Worm (Caenorhabditis elegans): Measurements from ENCODE around the gene prp-18.
A peak's percentile ranks its signal among the peaks of the same experiment; 100 is the strongest.

prp-18 gene

ce11 chrIV:9873837-9874236 lies 10.3 kb downstream of the prp-18 start (continued):
- TF ChIP-seq mep-1 (tag; optimal IDR thresholded peaks at IDR 0.05), result peak; percentile 66
- TF ChIP-seq daf-19 (GFP tag; conservative IDR thresholded peaks at IDR 0.05), result no peak
- no peak for TF ChIP-seq D1046.2 (GFP tag; IDR thresholded peaks at IDR 0.05)
- no peak for TF ChIP-seq snpc-4 (tag; optimal IDR thresholded peaks at IDR 0.05)
- no peak for TF ChIP-seq ztf-11 (tag; optimal IDR thresholded peaks at IDR 0.05)
- no peak for TF ChIP-seq snpc-1.2 (GFP tag; IDR thresholded peaks at IDR 0.05)
- no peak for TF ChIP-seq ctbp-1 (GFP tag; IDR thresholded peaks at IDR 0.05)
- TF ChIP-seq mes-2 (tag; optimal IDR thresholded peaks at IDR 0.05; ENCODE audit: poor library complexity, severe bottlenecking), result peak; percentile 37
- no peak for TF ChIP-seq Y75B8A.6 (GFP tag; IDR thresholded peaks at IDR 0.05)
- TF ChIP-seq hif-1 (tag; optimal IDR thresholded peaks at IDR 0.05), result peak in 1 of 2 experiments; percentile 8
- no peak for TF ChIP-seq fos-1 (tag; optimal IDR thresholded peaks at IDR 0.05)
- TF ChIP-seq ceh-28 (tag; optimal IDR thresholded peaks at IDR 0.05), result no peak
- peak; percentile 39 for TF ChIP-seq nhr-28 (tag; optimal IDR thresholded peaks at IDR 0.05)
- TF ChIP-seq unc-130 (GFP tag; optimal IDR thresholded peaks at IDR 0.05), result no peak
- no peak for TF ChIP-seq dmd-8 (GFP tag; IDR thresholded peaks at IDR 0.05)
- no peak for TF ChIP-seq zfp-2 (tag; optimal IDR thresholded peaks at IDR 0.05)
- peak; percentile 26 for TF ChIP-seq T20F7.1 (GFP tag; optimal IDR thresholded peaks at IDR 0.05)
- TF ChIP-seq ceh-20 (GFP tag; IDR thresholded peaks at IDR 0.05), result peak; percentile 9; the same call in 1 of the 2 replicates
- no peak for TF ChIP-seq F10B5.3 (tag; optimal IDR thresholded peaks at IDR 0.05)
- no peak for TF ChIP-seq gei-8 (GFP tag; optimal IDR thresholded peaks at IDR 0.05)
- TF ChIP-seq fkh-10 (GFP tag; optimal IDR thresholded peaks at IDR 0.05), result no peak
- TF ChIP-seq lin-38 (GFP tag; IDR thresholded peaks at IDR 0.05), result no peak
- no peak for TF ChIP-seq F37D6.2 (tag; optimal IDR thresholded peaks at IDR 0.05)
- TF ChIP-seq dmd-9 (GFP tag; IDR thresholded peaks at IDR 0.05), result no peak
- peak; percentile 37 for TF ChIP-seq dve-1 (tag; optimal IDR thresholded peaks at IDR 0.05; ENCODE audit: insufficient read depth)
- peak; percentile 53 for TF ChIP-seq nhr-11 (tag; optimal IDR thresholded peaks at IDR 0.05)
- peak in 1 of 2 experiments; percentile 14 for TF ChIP-seq unc-62 (GFP tag; optimal IDR thresholded peaks at IDR 0.05 in 1 of 2)
- TF ChIP-seq unc-62 (tag; optimal IDR thresholded peaks at IDR 0.05), result no peak
- no peak for TF ChIP-seq T26A8.4 (GFP tag; IDR thresholded peaks at IDR 0.05)
- no peak for TF ChIP-seq lin-15B (tag; optimal IDR thresholded peaks at IDR 0.05)
- no peak for TF ChIP-seq php-3 (GFP tag; IDR thresholded peaks at IDR 0.05)
- TF ChIP-seq vab-7 (GFP tag; IDR thresholded peaks at IDR 0.05), result no peak
- no peak for TF ChIP-seq lir-3 (tag; optimal IDR thresholded peaks at IDR 0.05)
- TF ChIP-seq hmg-1.1 (GFP tag; IDR thresholded peaks at IDR 0.05), result peak; percentile 56; the same call in 1 of the 2 replicates
- TF ChIP-seq spr-3 (GFP tag; optimal IDR thresholded peaks at IDR 0.05), result no peak
- TF ChIP-seq F44E2.7 (GFP tag; IDR thresholded peaks at IDR 0.05), result no peak
- TF ChIP-seq egl-43 (GFP tag; IDR thresholded peaks at IDR 0.05), result no peak
- peak; percentile 30; the same call in 1 of the 2 replicates for TF ChIP-seq lin-1 (GFP tag; IDR thresholded peaks at IDR 0.05)
- TF ChIP-seq daf-8 (GFP tag; IDR thresholded peaks at IDR 0.05), result no peak
- no peak for TF ChIP-seq ztf-7 (tag; optimal IDR thresholded peaks at IDR 0.05)
- TF ChIP-seq hlh-30 (tag; optimal IDR thresholded peaks at IDR 0.05; ENCODE audit: insufficient read depth), result peak; percentile 84
- no peak for TF ChIP-seq nhr-42 (GFP tag; IDR thresholded peaks at IDR 0.05)
- no peak for TF ChIP-seq ces-1 (GFP tag; optimal IDR thresholded peaks at IDR 0.05)
- no peak for TF ChIP-seq attf-4 (tag; optimal IDR thresholded peaks at IDR 0.05)
- peak; percentile 60 for TF ChIP-seq nhr-48 (tag; optimal IDR thresholded peaks at IDR 0.05)
- no peak for TF ChIP-seq nhr-237 (tag; optimal IDR thresholded peaks at IDR 0.05)
- no peak for TF ChIP-seq ceh-44 (GFP tag; IDR thresholded peaks at IDR 0.05)
- no peak for TF ChIP-seq ZK337.2 (GFP tag; IDR thresholded peaks at IDR 0.05)
- TF ChIP-seq pqm-1 (tag; optimal IDR thresholded peaks at IDR 0.05), result peak; percentile 9
- no peak for TF ChIP-seq zip-11 (GFP tag; IDR thresholded peaks at IDR 0.05)
- TF ChIP-seq hlh-11 (tag; optimal IDR thresholded peaks at IDR 0.05), result peak; percentile 71
- TF ChIP-seq ZK546.5 (tag; optimal IDR thresholded peaks at IDR 0.05), result no peak
- TF ChIP-seq F26F4.8 (GFP tag; conservative IDR thresholded peaks at IDR 0.05), result no peak
